Worm (Caenorhabditis elegans): ENCODE measurements around the gene tftc-1.

ce11 chrIV:2327317-2327716, 21.8 kb upstream of the tftc-1 start:
- TF ChIP-seq ztf-23 (GFP tag; IDR thresholded peaks at IDR 0.05) (no peak), med-1 (GFP tag; optimal IDR thresholded peaks at IDR 0.05; ENCODE audit: insufficient read depth) (no peak), flt-1 (GFP tag; IDR thresholded peaks at IDR 0.05) (no peak), tab-1 (GFP tag; IDR thresholded peaks at IDR 0.05) (no peak), klf-2 (GFP tag; conservative IDR thresholded peaks at IDR 0.05) (no peak), ztf-29 (GFP tag; IDR thresholded peaks at IDR 0.05) (no peak), cog-1 (tag; optimal IDR thresholded peaks at IDR 0.05) (no peak), T22C8.4 (GFP tag; IDR thresholded peaks at IDR 0.05) (no peak)

All from whole organism, midembryonic.